Fruit fly (Drosophila melanogaster): ENCODE measurements around the gene mip130.
A peak's percentile ranks its signal among the peaks of the same experiment; 100 is the strongest.

The mip130 gene

DNA sequence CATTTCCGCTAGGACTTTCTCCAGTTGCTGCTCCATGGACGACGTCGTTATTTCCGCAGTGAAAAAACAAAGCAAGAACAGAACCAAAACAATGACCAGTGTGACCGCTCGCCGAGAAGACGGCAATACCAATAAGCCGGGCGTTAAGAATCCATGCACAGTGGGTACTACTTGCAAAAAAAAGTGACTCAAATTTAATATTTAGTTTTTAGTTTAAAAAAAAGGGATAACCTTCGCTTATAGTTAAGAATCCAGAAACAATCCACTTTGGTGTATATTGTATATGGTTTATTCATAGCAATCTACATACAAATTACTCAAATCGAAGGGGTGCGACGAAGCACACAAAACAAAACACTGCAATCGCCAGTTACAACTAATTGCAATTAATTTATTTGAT is 49.2 kb upstream of the mip130 start, which contains the start of gene Lamtor5 (continued):
- TF ChIP-seq MESR4 (GFP tag; optimal IDR thresholded peaks at IDR 0.05) (peak; percentile 71), CG7839 (tag; optimal IDR thresholded peaks at IDR 0.05) (peak; percentile 56), jumu (GFP tag; optimal IDR thresholded peaks at IDR 0.05) (peak; percentile 29), CG12942 (GFP tag; optimal IDR thresholded peaks at IDR 0.05) (no peak), h (optimal IDR thresholded peaks at IDR 0.05) (no peak), NC2β (GFP tag; optimal IDR thresholded peaks at IDR 0.05) (peak; percentile 1), bcd (GFP tag; optimal IDR thresholded peaks at IDR 0.05) (peak; percentile 48), sc (optimal IDR thresholded peaks at IDR 0.05) (no peak), sc (GFP tag; optimal IDR thresholded peaks at IDR 0.05) (no peak), az2 (GFP tag; optimal IDR thresholded peaks at IDR 0.05) (peak; percentile 21), zfh2 (GFP tag; optimal IDR thresholded peaks at IDR 0.05) (peak; percentile 10), gem (tag; optimal IDR thresholded peaks at IDR 0.05) (peak; percentile 68), MBD-R2 (GFP tag; IDR thresholded peaks at IDR 0.05) (peak; percentile 88), CG17385 (GFP tag; optimal IDR thresholded peaks at IDR 0.05) (peak; percentile 33), Blimp-1 (GFP tag; optimal IDR thresholded peaks at IDR 0.05) (peak; percentile 20), CG10462 (GFP tag; optimal IDR thresholded peaks at IDR 0.05) (no peak), CG1603 (tag; optimal IDR thresholded peaks at IDR 0.05) (peak; percentile 27), HHEX (GFP tag; optimal IDR thresholded peaks at IDR 0.05) (peak; percentile 42), Adf1 (GFP tag; IDR thresholded peaks at IDR 0.05) (no peak), CG17361 (GFP tag; IDR thresholded peaks at IDR 0.05) (peak; percentile 43; the same call in 1 of the 3 replicates), CG34422 (GFP tag; IDR thresholded peaks at IDR 0.05) (peak; percentile 59; the same call in 1 of the 3 replicates), CG17186 (GFP tag; optimal IDR thresholded peaks at IDR 0.05) (no peak), E2f1 (GFP tag; IDR thresholded peaks at IDR 0.05) (no peak), row (GFP tag; IDR thresholded peaks at IDR 0.05) (peak; percentile 84), CG10565 (GFP tag; optimal IDR thresholded peaks at IDR 0.05) (no peak), CG18011 (GFP tag; optimal IDR thresholded peaks at IDR 0.05) (peak; percentile 40), Ssrp (tag; optimal IDR thresholded peaks at IDR 0.05) (peak; percentile 32), bowl (GFP tag; IDR thresholded peaks at IDR 0.05) (no peak), CG18764 (GFP tag; optimal IDR thresholded peaks at IDR 0.05) (no peak), Tbp (GFP tag; optimal IDR thresholded peaks at IDR 0.05) (no peak), CG30403 (GFP tag; optimal IDR thresholded peaks at IDR 0.05) (peak; percentile 37), kay (GFP tag; optimal IDR thresholded peaks at IDR 0.05) (no peak), gfzf (GFP tag; optimal IDR thresholded peaks at IDR 0.05) (peak; percentile 73), Dek (tag; optimal IDR thresholded peaks at IDR 0.05) (peak; percentile 34), CG4820 (GFP tag; optimal IDR thresholded peaks at IDR 0.05) (peak; percentile 9), pho (GFP tag; optimal IDR thresholded peaks at IDR 0.05) (peak; percentile 9), Gug (GFP tag; IDR thresholded peaks at IDR 0.05) (no peak; the same call in 3 of the 4 replicates), CG31441 (GFP tag; IDR thresholded peaks at IDR 0.05) (peak; percentile 54), CG34376 (GFP tag; optimal IDR thresholded peaks at IDR 0.05) (peak; percentile 23), HmgZ (tag; optimal IDR thresholded peaks at IDR 0.05) (peak; percentile 6), CHES-1-like (GFP tag; optimal IDR thresholded peaks at IDR 0.05) (peak; percentile 29), mam (GFP tag; optimal IDR thresholded peaks at IDR 0.05) (peak; percentile 43), CG6272 (GFP tag; IDR thresholded peaks at IDR 0.05) (0 out of 2 replicates have a peak, but pooled peaks have one; percentile 25), Ada2b (GFP tag; IDR thresholded peaks at IDR 0.05) (no peak), Asciz (GFP tag; optimal IDR thresholded peaks at IDR 0.05) (no peak), CG18262 (tag; optimal IDR thresholded peaks at IDR 0.05) (peak; percentile 32), Myb (GFP tag; optimal IDR thresholded peaks at IDR 0.05) (peak; percentile 38), pzg (GFP tag; optimal IDR thresholded peaks at IDR 0.05) (peak; percentile 55), fd96Cb (tag; optimal IDR thresholded peaks at IDR 0.05) (peak; percentile 8), Ets97D (GFP tag; optimal IDR thresholded peaks at IDR 0.05) (peak; percentile 28), tgo (GFP tag; IDR thresholded peaks at IDR 0.05) (peak; percentile 33; the same call in 1 of the 3 replicates), dmrt11E (tag; optimal IDR thresholded peaks at IDR 0.05) (no peak)
